Worm (Caenorhabditis elegans) whole organism, L4/young adult: Measurements from ENCODE around the gene col-132.

Source experiments
- W03F9.2 ChIP-seq: fragments of 150-350 bp; optimal IDR thresholded peaks from 2 replicates; lab custom pipeline; 2014; ENCODE audit warnings: missing biosample characterization, missing genetic modification characterization
- dao-5 ChIP-seq: sonication (generic microtip); optimal IDR thresholded peaks from 2 replicates; lab custom pipeline; 2016; ENCODE audit warnings: missing genotype, missing genetic modification characterization, moderate library complexity, missing compliant biosample characterization

- TF ChIP-seq dao-5 (tag; lab: Kevin White, UChicago) = no peak
- TF ChIP-seq W03F9.2 (tag; lab: Kevin White, UChicago) = no peak
These were observed 19.4 kb downstream of the col-132 start, which contains the start of gene scl-8 for ce11 chrIV:13071445-13071844.
